Fruit fly (Drosophila melanogaster) whole organism, wandering third instar larva: ENCODE measurements around the gene CG11353.

Experiments
- Abd-B ChIP-seq: fragments of >200 bp; optimal IDR thresholded peaks from 2 replicates; lab custom pipeline; 2017; ENCODE audit warnings: missing biosample characterization, missing genetic modification characterization
- CG32264 ChIP-seq: fragments of 200-800 bp; sonication (Bioruptor generic); optimal IDR thresholded peaks from 2 replicates; lab custom pipeline; 2016; ENCODE audit warnings: missing biosample characterization, missing genetic modification characterization
- CrebA ChIP-seq: fragments of 200-800 bp; sonication (Bioruptor generic); optimal IDR thresholded peaks from 2 replicates; lab custom pipeline; 2016; ENCODE audit warnings: missing biosample characterization, mild to moderate bottlenecking, missing genetic modification characterization, borderline replicate concordance
- Dfd ChIP-seq: fragments of >200 bp; optimal IDR thresholded peaks from 2 replicates; lab custom pipeline; 2017; ENCODE audit warnings: missing biosample characterization, missing genetic modification characterization
- Dif ChIP-seq: fragments of 200-275, 200-300 bp; sonication (Bioruptor generic); optimal IDR thresholded peaks from 2 replicates; lab custom pipeline; 2018; ENCODE audit warnings: missing biosample characterization, missing genetic modification characterization; ENCODE audit not compliant: partially characterized antibody
- GATAd ChIP-seq: sonication (Bioruptor generic); optimal IDR thresholded peaks from 2 replicates; lab custom pipeline; 2016; ENCODE audit warnings: missing biosample characterization, missing genetic modification characterization
- HLH106 ChIP-seq: fragments of 200-800 bp; optimal IDR thresholded peaks from 3 replicates; lab custom pipeline; 2019; ENCODE audit warnings: missing biosample characterization, mild to moderate bottlenecking, missing genetic modification characterization, moderate library complexity
- Hnf4 ChIP-seq: fragments of 200-800 bp; sonication (Bioruptor generic); optimal IDR thresholded peaks from 2 replicates; lab custom pipeline; 2016; ENCODE audit warnings: missing biosample characterization, mild to moderate bottlenecking, missing genetic modification characterization
- Hr78 ChIP-seq: fragments of >200 bp; optimal IDR thresholded peaks from 2 replicates; lab custom pipeline; 2017; ENCODE audit warnings: missing biosample characterization, missing genetic modification characterization
- Hr83 ChIP-seq: fragments of 200-300 bp; sonication (Bioruptor generic); optimal IDR thresholded peaks from 2 replicates; lab custom pipeline; 2016; ENCODE audit warnings: missing biosample characterization, mild to moderate bottlenecking, missing genetic modification characterization, moderate library complexity; ENCODE audit not compliant: poor library complexity, severe bottlenecking
- Jra ChIP-seq: sonication (Bioruptor generic); optimal IDR thresholded peaks from 2 replicates; lab custom pipeline; 2016; ENCODE audit warnings: missing biosample characterization, missing genetic modification characterization
- Mio ChIP-seq: sonication (Bioruptor generic); optimal IDR thresholded peaks from 2 replicates; lab custom pipeline; 2016; ENCODE audit warnings: missing biosample characterization, missing genetic modification characterization
- Myc ChIP-seq: fragments of >200 bp; optimal IDR thresholded peaks from 2 replicates; lab custom pipeline; 2017
- N ChIP-seq: fragments of >200 bp; optimal IDR thresholded peaks from 2 replicates; lab custom pipeline; 2018; ENCODE audit warnings: missing biosample characterization, missing external identifiers, missing genetic modification characterization
- OdsH ChIP-seq: fragments of 200-800 bp; sonication (Bioruptor generic); optimal IDR thresholded peaks from 2 replicates; lab custom pipeline; 2016; ENCODE audit warnings: missing biosample characterization, mild to moderate bottlenecking, missing genetic modification characterization
- Rel ChIP-seq, 2 experiments: fragments of 200-800 bp; sonication (Bioruptor generic) in 1 of 2; optimal IDR thresholded peaks; 2 replicates in 1 of 2; 3 replicates in 1 of 2; lab custom pipeline; 2016 to 2019; ENCODE audit warnings: mild to moderate bottlenecking in 2 of 2, missing biosample characterization in 2 of 2, missing genetic modification characterization in 2 of 2, moderate library complexity in 1 of 2
- Sp1 ChIP-seq: fragments of 200-800 bp; sonication (Bioruptor generic); optimal IDR thresholded peaks from 3 replicates; lab custom pipeline; 2019; ENCODE audit warnings: missing biosample characterization, mild to moderate bottlenecking, missing genetic modification characterization, moderate library complexity
- Vsx2 ChIP-seq: fragments of 200-300, 225-300 bp; sonication (Bioruptor generic); optimal IDR thresholded peaks from 2 replicates; lab custom pipeline; 2018; ENCODE audit warnings: missing biosample characterization, missing genetic modification characterization; ENCODE audit not compliant: partially characterized antibody
- br ChIP-seq: fragments of 200-800 bp; sonication (Bioruptor generic); optimal IDR thresholded peaks from 2 replicates; lab custom pipeline; 2016; ENCODE audit warnings: missing biosample characterization, missing genetic modification characterization
- brk ChIP-seq: fragments of 200-800 bp; sonication (Bioruptor generic); optimal IDR thresholded peaks from 2 replicates; lab custom pipeline; 2016; ENCODE audit warnings: missing biosample characterization, mild to moderate bottlenecking, missing genetic modification characterization
- dl ChIP-seq, 2 experiments: fragments of 175-275, 200-275 bp in 1 of 2; fragments of 200-275 bp in 1 of 2; sonication (Bioruptor generic); optimal IDR thresholded peaks; lab custom pipeline; 2018; ENCODE audit warnings: mild to moderate bottlenecking in 2 of 2, missing biosample characterization in 2 of 2, missing genetic modification characterization in 2 of 2, moderate library complexity in 2 of 2; ENCODE audit not compliant: partially characterized antibody in 2 of 2, insufficient read depth in 1 of 2
- dsf ChIP-seq: sonication (Bioruptor generic); optimal IDR thresholded peaks from 2 replicates; lab custom pipeline; 2016; ENCODE audit warnings: missing biosample characterization, missing genetic modification characterization, borderline replicate concordance
- ey ChIP-seq: fragments of 200-800 bp; sonication (Bioruptor generic); optimal IDR thresholded peaks from 2 replicates; lab custom pipeline; 2016; ENCODE audit warnings: missing biosample characterization, missing genetic modification characterization
- foxo ChIP-seq, 2 experiments: fragments of 200-800 bp; sonication (Bioruptor generic); optimal IDR thresholded peaks; 2 replicates in 1 of 2; 3 replicates in 1 of 2; lab custom pipeline; 2016 to 2017; ENCODE audit warnings: missing biosample characterization in 2 of 2, missing genetic modification characterization in 2 of 2
- fru ChIP-seq: fragments of 200-800 bp; sonication (Bioruptor generic); optimal IDR thresholded peaks from 3 replicates; lab custom pipeline; 2016; ENCODE audit warnings: missing biosample characterization, mild to moderate bottlenecking, missing genetic modification characterization
- h ChIP-seq: fragments of 200-800 bp; sonication (Bioruptor generic); optimal IDR thresholded peaks from 3 replicates; lab custom pipeline; 2016; ENCODE audit warnings: missing biosample characterization, mild to moderate bottlenecking, missing genetic modification characterization
- jim ChIP-seq: fragments of 175-275, 200-325 bp; sonication (Bioruptor generic); optimal IDR thresholded peaks from 2 replicates; lab custom pipeline; 2016; ENCODE audit warnings: missing biosample characterization, mild to moderate bottlenecking, missing genetic modification characterization
- lola ChIP-seq: fragments of >200 bp; optimal IDR thresholded peaks from 2 replicates; lab custom pipeline; 2017; ENCODE audit warnings: missing biosample characterization, missing genetic modification characterization
- pan ChIP-seq: fragments of >200 bp; optimal IDR thresholded peaks from 2 replicates; lab custom pipeline; 2017
- psq ChIP-seq: fragments of 200-800 bp; sonication (Bioruptor generic); optimal IDR thresholded peaks from 3 replicates; lab custom pipeline; 2017; ENCODE audit warnings: missing biosample characterization, mild to moderate bottlenecking, missing genetic modification characterization, moderate library complexity
- sage ChIP-seq: fragments of 200-800 bp; sonication (Bioruptor generic); optimal IDR thresholded peaks from 2 replicates; lab custom pipeline; 2016; ENCODE audit warnings: missing biosample characterization, mild to moderate bottlenecking, missing genetic modification characterization
- sv ChIP-seq: fragments of 200-800 bp; sonication (Bioruptor generic); optimal IDR thresholded peaks from 3 replicates; lab custom pipeline; 2016; ENCODE audit warnings: missing biosample characterization, missing genetic modification characterization
- usp ChIP-seq: fragments of >200 bp; optimal IDR thresholded peaks from 2 replicates; lab custom pipeline; 2017; ENCODE audit warnings: missing biosample characterization, missing genetic modification characterization
- woc ChIP-seq: sonication (Bioruptor generic); optimal IDR thresholded peaks from 2 replicates; lab custom pipeline; 2016; ENCODE audit warnings: missing biosample characterization, mild to moderate bottlenecking, missing genetic modification characterization

The CG11353 gene

DNA sequence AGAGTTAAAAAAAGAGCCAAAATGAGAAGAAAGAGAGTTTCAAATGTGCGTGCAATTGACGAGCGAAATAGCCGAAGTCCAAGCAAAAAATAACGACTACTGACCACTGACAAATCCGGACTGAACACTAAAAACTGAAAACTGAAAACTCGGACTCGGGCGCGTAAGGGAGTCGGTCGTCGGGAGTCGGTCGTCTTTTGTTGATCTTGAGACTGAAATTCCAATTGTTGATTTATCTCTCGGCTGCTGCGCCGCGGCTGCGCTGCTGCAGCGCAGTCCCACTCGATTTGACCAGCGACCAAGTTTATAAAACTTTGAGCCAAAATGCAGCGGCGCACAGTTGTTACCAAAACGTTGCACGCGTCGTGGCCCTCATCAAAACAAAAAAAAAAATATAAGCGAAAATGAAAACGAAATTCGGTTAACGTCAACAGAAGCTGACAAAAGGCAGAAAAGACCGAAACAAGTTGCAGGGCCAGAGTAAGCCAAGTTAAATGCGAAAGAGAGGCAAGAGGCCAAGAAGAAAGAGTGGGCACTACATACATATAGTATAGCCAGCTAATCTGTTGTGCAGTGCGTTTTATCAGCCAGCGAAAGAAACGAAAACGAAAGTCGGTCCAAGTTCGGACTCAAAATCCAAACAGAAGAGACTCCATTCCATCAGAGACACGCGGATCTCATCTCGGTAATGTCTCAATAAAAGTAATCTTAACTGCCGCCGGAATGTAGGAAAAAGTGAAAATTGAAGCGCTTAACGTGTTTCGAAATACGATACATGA lies at the start of gene CG11353:
TSS of gene CG11353 (plus strand) at position 330 of the 779 bp plus-strand sequence.
- TF ChIP-seq sage (GFP tag; lab: Kevin White, UChicago) (no peak), Sp1 (GFP tag; lab: Kevin White, UChicago) (no peak), pan (lab: Kevin White, UChicago) (no peak), foxo (GFP tag; optimal IDR thresholded peaks at IDR 0.05; lab: Kevin White, UChicago) (no peak), Rel (GFP tag; optimal IDR thresholded peaks at IDR 0.05; lab: Kevin White, UChicago) (no peak), Rel (tag; optimal IDR thresholded peaks at IDR 0.05; lab: Kevin White, UChicago) (no peak), usp (GFP tag; lab: Kevin White, UChicago) (no peak), psq (GFP tag; lab: Kevin White, UChicago) (no peak), GATAd (GFP tag; lab: Kevin White, UChicago) (no peak), CG32264 (no peak), Dif (GFP tag; lab: Kevin White, UChicago) (no peak), Hr83 (no peak), fru (GFP tag; lab: Kevin White, UChicago) (no peak), jim (GFP tag; lab: Kevin White, UChicago) (no peak)

DNA sequence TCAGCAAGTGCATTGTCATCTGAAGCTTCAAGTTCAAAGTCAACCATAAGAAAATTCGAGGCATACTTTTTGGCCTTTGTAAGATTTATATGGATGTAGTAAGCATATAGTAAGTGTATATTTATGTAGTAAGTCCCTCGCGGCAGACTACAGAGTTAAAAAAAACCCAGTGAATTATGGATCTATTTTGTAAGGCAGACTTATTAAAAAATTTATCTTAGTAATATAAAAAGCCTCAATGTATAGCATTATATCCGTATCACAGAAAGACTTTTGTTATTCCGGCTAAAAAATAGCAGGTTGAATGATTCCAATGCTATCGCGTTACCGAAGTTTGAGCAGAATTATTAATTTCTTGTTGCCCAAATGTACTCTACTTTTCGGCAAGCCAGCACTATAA lies 48.3 kb upstream of the CG11353 start:
- TF ChIP-seq Vsx2 (GFP tag; lab: Kevin White, UChicago), result no peak
- TF ChIP-seq Myc (lab: Kevin White, UChicago), result peak; percentile 50
- peak; percentile 27 for TF ChIP-seq N (GFP tag; lab: Kevin White, UChicago)

- TF ChIP-seq sage (GFP tag; lab: Kevin White, UChicago) (no peak), Jra (GFP tag; lab: Kevin White, UChicago) (no peak), Dfd (GFP tag; lab: Kevin White, UChicago) (no peak), HLH106 (tag; lab: Kevin White, UChicago) (no peak), Abd-B (GFP tag; lab: Kevin White, UChicago) (no peak), OdsH (GFP tag; lab: Kevin White, UChicago) (no peak), dl (GFP tag; optimal IDR thresholded peaks at IDR 0.05; lab: Kevin White, UChicago; ENCODE audit: insufficient read depth in 1 of 2, partially characterized antibody in 2 of 2) (no peak), Hr78 (no peak)
Observed at dm6 chr3L:4489490-4489889, 43.5 kb upstream of the CG11353 start.

DNA sequence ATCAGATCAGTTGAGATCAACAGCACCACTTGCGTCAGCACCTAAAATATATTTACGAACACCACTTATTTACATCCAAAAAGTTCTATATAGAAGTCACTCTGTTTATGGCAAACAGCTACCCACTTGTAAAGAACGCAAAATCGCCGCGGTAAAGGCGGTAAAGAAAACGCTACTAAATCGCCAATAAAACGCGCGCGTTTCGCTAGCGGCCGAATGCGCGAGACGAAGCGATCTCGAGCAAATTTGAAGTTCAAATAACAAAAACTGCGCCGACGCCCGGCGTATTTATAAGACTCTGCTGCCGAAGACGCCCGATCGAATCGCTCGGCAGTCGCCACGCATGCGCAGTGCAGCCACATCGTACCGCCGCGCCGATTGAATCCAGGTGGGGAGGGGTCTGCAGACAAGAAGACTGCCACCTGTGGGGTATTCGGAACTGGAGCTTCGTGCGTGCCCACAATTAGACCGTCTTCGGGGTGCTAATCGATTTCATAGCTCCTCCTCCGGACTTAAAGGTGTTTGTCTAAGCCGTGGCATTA lies 42.2 kb upstream of the CG11353 start, which contains the start of gene CG13722:
TSS of gene CG13722 (minus strand) at position 262 of the 542 bp plus-strand sequence.
- TF ChIP-seq Myc (lab: Kevin White, UChicago) (peak; percentile 45), br (no peak)

dm6 chr3L:4493609-4494008 lies 39.4 kb upstream of the CG11353 start:
- no peak for TF ChIP-seq sv
- no peak for TF ChIP-seq Rel (GFP tag; optimal IDR thresholded peaks at IDR 0.05; lab: Kevin White, UChicago)
- peak; percentile 23 for TF ChIP-seq Rel (tag; optimal IDR thresholded peaks at IDR 0.05; lab: Kevin White, UChicago)
- no peak for TF ChIP-seq dsf (GFP tag; lab: Kevin White, UChicago)

DNA sequence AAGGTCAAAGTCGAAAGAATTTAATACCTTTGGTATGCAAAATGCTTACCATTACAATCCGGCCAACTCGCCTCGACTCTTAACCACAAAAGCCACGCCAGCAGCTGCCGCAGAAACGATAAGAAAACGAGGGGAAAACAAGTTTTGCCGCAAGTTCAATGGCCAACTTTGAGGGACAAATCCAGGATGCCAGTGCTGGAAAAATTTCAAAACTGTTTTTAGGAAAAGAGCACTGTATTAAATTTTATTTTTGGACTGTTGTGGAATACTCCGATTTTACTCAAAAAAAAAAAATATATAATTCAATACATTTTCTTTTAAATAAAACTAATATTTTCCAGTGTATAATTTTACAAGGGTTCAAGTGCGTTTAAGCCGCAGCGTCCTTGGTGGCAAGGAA lies 38.4 kb upstream of the CG11353 start:
- no peak for TF ChIP-seq Myc (lab: Kevin White, UChicago)
- TF ChIP-seq Jra (GFP tag; lab: Kevin White, UChicago), result no peak
- peak; percentile 70 for TF ChIP-seq brk (GFP tag; lab: Kevin White, UChicago)
- TF ChIP-seq Mio (GFP tag; lab: Kevin White, UChicago), result no peak
- TF ChIP-seq Abd-B (GFP tag; lab: Kevin White, UChicago), result no peak
- no peak for TF ChIP-seq lola (GFP tag; lab: Kevin White, UChicago)
- no peak for TF ChIP-seq pan (lab: Kevin White, UChicago)
- no peak for TF ChIP-seq dsf (GFP tag; lab: Kevin White, UChicago)
- TF ChIP-seq ey, result peak; percentile 54
- TF ChIP-seq h (GFP tag; lab: Kevin White, UChicago), result peak; percentile 78
- TF ChIP-seq dl (GFP tag; optimal IDR thresholded peaks at IDR 0.05; lab: Kevin White, UChicago; ENCODE audit: insufficient read depth in 1 of 2, partially characterized antibody in 2 of 2), result no peak
- no peak for TF ChIP-seq Hr78
- peak; percentile 55 for TF ChIP-seq woc (GFP tag; lab: Kevin White, UChicago)
- no peak for TF ChIP-seq Rel (GFP tag; optimal IDR thresholded peaks at IDR 0.05; lab: Kevin White, UChicago)
- TF ChIP-seq Rel (tag; optimal IDR thresholded peaks at IDR 0.05; lab: Kevin White, UChicago), result no peak
- no peak for TF ChIP-seq N (GFP tag; lab: Kevin White, UChicago)
- peak; percentile 10 for TF ChIP-seq CrebA (GFP tag; lab: Kevin White, UChicago)
- TF ChIP-seq Dfd (GFP tag; lab: Kevin White, UChicago), result no peak
- TF ChIP-seq OdsH (GFP tag; lab: Kevin White, UChicago), result peak; percentile 74
- TF ChIP-seq Sp1 (GFP tag; lab: Kevin White, UChicago), result peak; percentile 73
- no peak for TF ChIP-seq Vsx2 (GFP tag; lab: Kevin White, UChicago)
- TF ChIP-seq Dif (GFP tag; lab: Kevin White, UChicago), result no peak
- no peak for TF ChIP-seq sv
- peak; percentile 74 for TF ChIP-seq psq (GFP tag; lab: Kevin White, UChicago)
- no peak for TF ChIP-seq GATAd (GFP tag; lab: Kevin White, UChicago)
- no peak for TF ChIP-seq jim (GFP tag; lab: Kevin White, UChicago)
- peak; percentile 41 for TF ChIP-seq Hnf4
- peak in 1 of 2 experiments; percentile 74 for TF ChIP-seq foxo (GFP tag; optimal IDR thresholded peaks at IDR 0.05; lab: Kevin White, UChicago)
